Fruit fly (Drosophila melanogaster) whole organism, embryonic: ENCODE results near the gene Muc14A.
A peak's percentile ranks its signal among the peaks of the same experiment; 100 is the strongest.

Experiments used
- Antp ChIP-seq: fragments of 200-800 bp; sonication (Bioruptor generic); optimal IDR thresholded peaks from 3 replicates; lab custom pipeline; 2016; ENCODE audit warnings: missing biosample characterization, missing genetic modification characterization
- B-H2 ChIP-seq: fragments of 200-800 bp; sonication (Bioruptor generic); optimal IDR thresholded peaks from 2 replicates; lab custom pipeline; 2018; ENCODE audit warnings: missing biosample characterization, mild to moderate bottlenecking, missing genetic modification characterization
- Bgb ChIP-seq: fragments of 200-800 bp; sonication (Bioruptor generic); IDR thresholded peaks from 2 replicates; pipeline ENCODE4 v1.3.6; 2022; ENCODE audit warnings: missing biosample characterization, missing genetic modification characterization; ENCODE audit not compliant: partially characterized antibody
- Bteb2 ChIP-seq: fragments of 200-800 bp; sonication (Bioruptor generic); optimal IDR thresholded peaks from 2 replicates; lab custom pipeline; 2016; ENCODE audit warnings: missing biosample characterization, missing genetic modification characterization
- CG1024 ChIP-seq: fragments of 200-800 bp; sonication (Bioruptor generic); IDR thresholded peaks from 2 replicates; pipeline ENCODE4 v1.3.6; 2022; ENCODE audit warnings: missing biosample characterization, missing genetic modification characterization
- CG11456 ChIP-seq: fragments of 200-800 bp; sonication (Bioruptor generic); IDR thresholded peaks from 3 replicates; pipeline ENCODE4 v1.3.6; 2022; ENCODE audit warnings: missing biosample characterization, missing genetic modification characterization
- CG12299 ChIP-seq: fragments of 200-800 bp; sonication (Bioruptor generic); optimal IDR thresholded peaks from 2 replicates; lab custom pipeline; 2018; ENCODE audit warnings: missing biosample characterization, mild to moderate bottlenecking, missing genetic modification characterization
- CG14441 ChIP-seq: fragments of 200-800 bp; sonication (Bioruptor generic); IDR thresholded peaks from 2 replicates; pipeline ENCODE4 v1.3.6; 2022; ENCODE audit warnings: missing biosample characterization, missing genetic modification characterization
- CG15073 ChIP-seq: fragments of 200-800 bp; sonication (Bioruptor generic); optimal IDR thresholded peaks from 2 replicates; lab custom pipeline; 2016; ENCODE audit warnings: missing biosample characterization, missing genetic modification characterization
- CG15514 ChIP-seq: fragments of 200-800 bp; sonication (Bioruptor generic); optimal IDR thresholded peaks from 3 replicates; lab custom pipeline; 2017; ENCODE audit warnings: missing biosample characterization, missing genetic modification characterization, mild to moderate bottlenecking, moderate library complexity, missing genetic modification reagents
- CG15696 ChIP-seq: fragments of 200-800 bp; sonication (Bioruptor generic); optimal IDR thresholded peaks from 2 replicates; lab custom pipeline; 2019; ENCODE audit warnings: missing biosample characterization, mild to moderate bottlenecking, missing genetic modification characterization, moderate library complexity
- CG17328 ChIP-seq: fragments of 200-800 bp; sonication (Bioruptor generic); IDR thresholded peaks from 2 replicates; pipeline ENCODE4 v1.3.6; 2022; ENCODE audit warnings: missing biosample characterization, missing genetic modification characterization
- CG17361 ChIP-seq: fragments of 200-800 bp; sonication (Bioruptor generic); IDR thresholded peaks from 3 replicates; pipeline ENCODE4 v1.3.6; 2022; ENCODE audit warnings: missing biosample characterization, missing genetic modification characterization
- CG2120 ChIP-seq: fragments of 200-800 bp; sonication (Bioruptor generic); optimal IDR thresholded peaks from 3 replicates; lab custom pipeline; 2016; ENCODE audit warnings: missing biosample characterization, missing genetic modification characterization
- CG7839 ChIP-seq: fragments of 200-800 bp; sonication (Bioruptor generic); optimal IDR thresholded peaks from 3 replicates; lab custom pipeline; 2018; ENCODE audit warnings: missing biosample characterization, mild to moderate bottlenecking, missing genetic modification characterization, moderate library complexity
- CG9797 ChIP-seq: fragments of 200-800 bp; sonication (Bioruptor generic); optimal IDR thresholded peaks from 3 replicates; lab custom pipeline; 2018; ENCODE audit warnings: missing biosample characterization, mild to moderate bottlenecking, missing genetic modification characterization
- CG9817 ChIP-seq: fragments of 200-800 bp; sonication (Bioruptor generic); optimal IDR thresholded peaks from 2 replicates; lab custom pipeline; 2018; ENCODE audit warnings: missing biosample characterization, mild to moderate bottlenecking, missing genetic modification characterization, moderate library complexity
- Chrac-16 ChIP-seq: fragments of 200-800 bp; sonication (Bioruptor generic); optimal IDR thresholded peaks from 3 replicates; lab custom pipeline; 2016; ENCODE audit warnings: missing biosample characterization, missing genetic modification characterization
- Ets97D ChIP-seq: fragments of 200-800 bp; sonication (Bioruptor generic); optimal IDR thresholded peaks from 3 replicates; lab custom pipeline; 2016; ENCODE audit warnings: missing biosample characterization, missing genetic modification characterization
- Fer3 ChIP-seq: fragments of 200-800 bp; sonication (Bioruptor generic); optimal IDR thresholded peaks from 2 replicates; lab custom pipeline; 2018; ENCODE audit warnings: missing biosample characterization, mild to moderate bottlenecking, missing genetic modification characterization, moderate library complexity
- Gug ChIP-seq: fragments of 200-800 bp; sonication (Bioruptor generic); IDR thresholded peaks from 4 replicates; pipeline ENCODE4 v1.3.6; 2022; ENCODE audit warnings: missing biosample characterization, missing genetic modification characterization
- HLH3B ChIP-seq: fragments of 200-800 bp; sonication (Bioruptor generic); IDR thresholded peaks from 2 replicates; pipeline ENCODE4 v1.3.6; 2022; ENCODE audit warnings: missing biosample characterization, missing genetic modification characterization
- Hmr ChIP-seq: fragments of 200-800 bp; sonication (Bioruptor generic); optimal IDR thresholded peaks from 3 replicates; lab custom pipeline; 2017; ENCODE audit warnings: mild to moderate bottlenecking, missing biosample characterization, missing genetic modification reagents, missing genetic modification characterization
- Hr78 ChIP-seq, 2 experiments: fragments of 200-800 bp in 1 of 2; fragments of >200 bp in 1 of 2; sonication (Bioruptor generic) in 1 of 2; optimal IDR thresholded peaks; 2 replicates each; lab custom pipeline; 2017 to 2019; ENCODE audit warnings: missing biosample characterization in 2 of 2, missing genetic modification characterization in 2 of 2, mild to moderate bottlenecking in 1 of 2, moderate library complexity in 1 of 2
- Hsf ChIP-seq: fragments of 200-800 bp; sonication (Bioruptor generic); optimal IDR thresholded peaks from 3 replicates; lab custom pipeline; 2016; ENCODE audit warnings: missing biosample characterization, missing genetic modification characterization
- NC2β ChIP-seq: fragments of 200-800 bp; sonication (Bioruptor generic); optimal IDR thresholded peaks from 2 replicates; lab custom pipeline; 2016; ENCODE audit warnings: missing biosample characterization, missing genetic modification characterization
- NFAT ChIP-seq: fragments of 200-800 bp; sonication (Bioruptor generic); IDR thresholded peaks from 2 replicates; pipeline ENCODE4 v1.3.6; 2022; ENCODE audit warnings: missing biosample characterization, missing genetic modification characterization
- Oaz ChIP-seq: fragments of 200-800 bp; sonication (Bioruptor generic); IDR thresholded peaks from 2 replicates; pipeline ENCODE4 v1.3.6; 2022; ENCODE audit warnings: missing biosample characterization, missing genetic modification characterization
- Pdp1 ChIP-seq, 2 experiments: fragments of 200-800 bp; sonication (Bioruptor generic); optimal IDR thresholded peaks; 3 replicates each; lab custom pipeline; 2016; ENCODE audit warnings: missing biosample characterization in 2 of 2, missing genetic modification characterization in 2 of 2, mild to moderate bottlenecking in 1 of 2, moderate library complexity in 1 of 2
- Xbp1 ChIP-seq: fragments of 200-800 bp; sonication (Bioruptor generic); optimal IDR thresholded peaks from 3 replicates; lab custom pipeline; 2016; ENCODE audit warnings: missing biosample characterization, mild to moderate bottlenecking, missing genetic modification characterization
- ara ChIP-seq: fragments of 200-800 bp; sonication (Bioruptor generic); IDR thresholded peaks from 2 replicates; pipeline ENCODE4 v1.3.6; 2022; ENCODE audit warnings: missing biosample characterization, missing genetic modification characterization
- ato ChIP-seq: fragments of 200-800 bp; sonication (Bioruptor generic); IDR thresholded peaks from 2 replicates; pipeline ENCODE4 v1.3.6; 2022; ENCODE audit warnings: missing biosample characterization, missing genetic modification characterization; ENCODE audit not compliant: partially characterized antibody
- az2 ChIP-seq: fragments of 200-800 bp; sonication (Bioruptor generic); optimal IDR thresholded peaks from 3 replicates; lab custom pipeline; 2016; ENCODE audit warnings: missing biosample characterization, missing genetic modification characterization
- bab2 ChIP-seq: fragments of 200-800 bp; sonication (Bioruptor generic); optimal IDR thresholded peaks from 2 replicates; lab custom pipeline; 2016; ENCODE audit warnings: missing biosample characterization, missing genetic modification characterization
- danr ChIP-seq: fragments of 200-800 bp; sonication (Bioruptor generic); IDR thresholded peaks from 2 replicates; pipeline ENCODE4 v1.3.6; 2022; ENCODE audit warnings: missing biosample characterization, missing genetic modification characterization
- exex ChIP-seq: fragments of 200-800 bp; sonication (Bioruptor generic); optimal IDR thresholded peaks from 4 replicates; lab custom pipeline; 2018; ENCODE audit warnings: missing biosample characterization, mild to moderate bottlenecking, missing genetic modification characterization, moderate library complexity
- inv ChIP-seq: fragments of 200-800 bp; sonication (Bioruptor generic); IDR thresholded peaks from 2 replicates; pipeline ENCODE4 v1.3.6; 2022; ENCODE audit warnings: missing biosample characterization, missing genetic modification characterization; ENCODE audit not compliant: partially characterized antibody
- lmd ChIP-seq: fragments of 200-800 bp; sonication (Bioruptor generic); IDR thresholded peaks from 2 replicates; pipeline ENCODE4 v1.3.6; 2022; ENCODE audit warnings: missing biosample characterization, missing genetic modification characterization
- lov ChIP-seq, 2 experiments: fragments of 200-800 bp in 1 of 2; fragments of >200 bp in 1 of 2; sonication (Bioruptor generic) in 1 of 2; IDR thresholded peaks in 1 of 2; optimal IDR thresholded peaks in 1 of 2; 2 replicates in 1 of 2; 3 replicates in 1 of 2; pipeline versions ENCODE4 v1.3.6 to Lab custom; 2017 to 2022; ENCODE audit warnings: missing biosample characterization in 1 of 2, missing genetic modification characterization in 1 of 2
- mam ChIP-seq: fragments of 200-800 bp; sonication (Bioruptor generic); optimal IDR thresholded peaks from 3 replicates; lab custom pipeline; 2016; ENCODE audit warnings: missing biosample characterization, missing genetic modification characterization
- prd ChIP-seq, 3 experiments: fragments of >200 bp in 2 of 3; fragments of 200-800 bp in 1 of 3; sonication (Bioruptor generic) in 1 of 3; optimal IDR thresholded peaks in 2 of 3; IDR thresholded peaks in 1 of 3; 2 replicates in 2 of 3; 3 replicates in 1 of 3; pipeline versions ENCODE4 v1.3.6 to Lab custom; 2017 to 2022; ENCODE audit warnings: missing biosample characterization in 1 of 3, missing genetic modification characterization in 1 of 3
- pum ChIP-seq: fragments of 200-800 bp; sonication (Bioruptor generic); optimal IDR thresholded peaks from 2 replicates; lab custom pipeline; 2016; ENCODE audit warnings: missing biosample characterization, missing genetic modification characterization
- rib ChIP-seq: fragments of 200-800 bp; sonication (Bioruptor generic); IDR thresholded peaks from 2 replicates; pipeline ENCODE4 v1.3.6; 2022; ENCODE audit warnings: missing biosample characterization, missing genetic modification characterization
- sd ChIP-seq: fragments of 200-800 bp; sonication (Bioruptor generic); optimal IDR thresholded peaks from 3 replicates; lab custom pipeline; 2018; ENCODE audit warnings: missing biosample characterization, mild to moderate bottlenecking, missing genetic modification characterization, moderate library complexity
- shn ChIP-seq: fragments of 200-800 bp; sonication (Bioruptor generic); optimal IDR thresholded peaks from 3 replicates; lab custom pipeline; 2016; ENCODE audit warnings: missing biosample characterization, missing genetic modification characterization
- sim ChIP-seq: fragments of 200-800 bp; sonication (Bioruptor generic); IDR thresholded peaks from 2 replicates; pipeline ENCODE4 v1.3.6; 2022; ENCODE audit warnings: missing biosample characterization, missing genetic modification characterization
- tap ChIP-seq: fragments of 200-800 bp; optimal IDR thresholded peaks from 3 replicates; lab custom pipeline; 2019; ENCODE audit warnings: missing biosample characterization, mild to moderate bottlenecking, missing genetic modification characterization, moderate library complexity
- tin ChIP-seq: fragments of 200-800 bp; sonication (Bioruptor generic); optimal IDR thresholded peaks from 3 replicates; lab custom pipeline; 2016; ENCODE audit warnings: missing biosample characterization, missing genetic modification characterization
- tio ChIP-seq: fragments of 200-800 bp; sonication (Bioruptor generic); optimal IDR thresholded peaks from 2 replicates; lab custom pipeline; 2017; ENCODE audit warnings: missing biosample characterization, missing genetic modification characterization, inconsistent platforms

The Muc14A gene

DNA sequence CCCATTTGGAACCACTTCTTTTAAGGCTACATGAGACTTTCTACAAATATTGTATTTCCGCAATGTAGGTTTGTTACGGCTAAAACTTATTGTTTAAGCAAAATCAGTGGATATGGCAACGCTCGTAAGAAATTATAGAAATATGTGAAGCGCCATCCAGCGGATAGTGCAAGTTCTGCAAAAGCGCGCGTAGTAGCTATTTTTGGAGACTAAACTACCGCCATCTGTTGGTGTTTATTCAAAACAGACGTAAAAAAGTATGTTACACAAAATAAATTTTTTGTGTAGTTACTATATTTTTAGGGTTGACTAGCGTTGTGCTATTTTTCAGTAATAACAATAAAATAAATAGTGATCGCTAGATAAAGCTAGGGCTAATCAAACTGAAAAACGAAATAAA lies 96.8 kb downstream of the Muc14A start (continued):
- peak; percentile 66 for TF ChIP-seq bab2 (GFP tag; lab: Kevin White, UChicago)
- peak; percentile 54 to 62 for TF ChIP-seq Pdp1 (GFP tag; optimal IDR thresholded peaks at IDR 0.05; lab: Kevin White, UChicago)
- peak; percentile 15 for TF ChIP-seq CG9817
- peak; percentile 73 for TF ChIP-seq Antp (GFP tag; lab: Kevin White, UChicago)
- no peak for TF ChIP-seq lov (optimal IDR thresholded peaks at IDR 0.05; lab: Kevin White, UChicago)
- TF ChIP-seq lov (GFP tag; IDR thresholded peaks at IDR 0.05; lab: Robert Waterston, UW), result 0 out of 3 replicates have a peak, but pooled peaks have one; percentile 6
- TF ChIP-seq Hmr (GFP tag; lab: Kevin White, UChicago), result peak; percentile 14
- peak; percentile 14 for TF ChIP-seq Fer3 (tag; lab: Kevin White, UChicago)
- TF ChIP-seq CG1024 (GFP tag; lab: Robert Waterston, UW), result peak; percentile 45; the same call in 1 of the 2 replicates
- peak; percentile 33 for TF ChIP-seq exex (tag; lab: Kevin White, UChicago)
- peak; percentile 46 for TF ChIP-seq az2 (GFP tag; lab: Kevin White, UChicago)
- TF ChIP-seq Bteb2, result no peak
- peak; percentile 30 for TF ChIP-seq Ets97D
- TF ChIP-seq sim (GFP tag; lab: Robert Waterston, UW), result no peak
- 0 out of 2 replicates have a peak, but pooled peaks have one; percentile 15 for TF ChIP-seq danr (GFP tag; lab: Robert Waterston, UW)
- TF ChIP-seq Hsf (GFP tag; lab: Kevin White, UChicago), result peak; percentile 3
- no peak for TF ChIP-seq Hr78 (GFP tag; optimal IDR thresholded peaks at IDR 0.05; lab: Kevin White, UChicago)
- TF ChIP-seq Chrac-16, result peak; percentile 0
- TF ChIP-seq pum, result peak; percentile 54
- TF ChIP-seq CG15073 (GFP tag; lab: Kevin White, UChicago), result no peak
- TF ChIP-seq lmd (GFP tag; lab: Robert Waterston, UW), result peak; percentile 34; the same call in 1 of the 2 replicates
- TF ChIP-seq CG9797 (GFP tag; lab: Kevin White, UChicago), result no peak
- TF ChIP-seq tap (tag; lab: Kevin White, UChicago), result no peak
- peak; percentile 49; the same call in 1 of the 2 replicates for TF ChIP-seq Bgb (GFP tag; lab: Robert Waterston, UW)
- TF ChIP-seq inv (GFP tag; lab: Robert Waterston, UW), result no peak
- TF ChIP-seq rib (GFP tag; lab: Robert Waterston, UW), result 0 out of 2 replicates have a peak, but pooled peaks have one; percentile 18
- peak; percentile 37; the same call in 1 of the 4 replicates for TF ChIP-seq Gug (GFP tag; lab: Robert Waterston, UW)
- TF ChIP-seq CG17328 (GFP tag; lab: Robert Waterston, UW), result peak; percentile 5; the same call in 1 of the 2 replicates
- TF ChIP-seq mam (GFP tag; lab: Kevin White, UChicago), result peak; percentile 60
- peak; percentile 59 for TF ChIP-seq CG14441
- peak; percentile 63 for TF ChIP-seq Xbp1
- peak; percentile 94 for TF ChIP-seq CG11456 (GFP tag; lab: Robert Waterston, UW)
- TF ChIP-seq CG15514 (GFP tag; lab: Kevin White, UChicago), result peak; percentile 34
- peak; percentile 33 for TF ChIP-seq NC2β (GFP tag; lab: Kevin White, UChicago)
- TF ChIP-seq HLH3B (GFP tag; lab: Robert Waterston, UW), result 0 out of 2 replicates have a peak, but pooled peaks have one; percentile 22
- TF ChIP-seq NFAT (GFP tag; lab: Robert Waterston, UW), result peak; percentile 83
- 0 out of 2 replicates have a peak, but pooled peaks have one; percentile 20 for TF ChIP-seq ato
- TF ChIP-seq B-H2 (GFP tag; lab: Kevin White, UChicago), result peak; percentile 9
- 0 out of 2 replicates have a peak, but pooled peaks have one; percentile 29 for TF ChIP-seq Oaz (GFP tag; lab: Robert Waterston, UW)
- peak; percentile 35 for TF ChIP-seq CG7839 (tag; lab: Kevin White, UChicago)
- TF ChIP-seq tin, result peak; percentile 13
- TF ChIP-seq prd (optimal IDR thresholded peaks at IDR 0.05; lab: Kevin White, UChicago), result no peak
- TF ChIP-seq prd (GFP tag; IDR thresholded peaks at IDR 0.05; lab: Robert Waterston, UW), result peak; percentile 51; the same call in 2 of the 3 replicates
- no peak for TF ChIP-seq CG17361 (GFP tag; lab: Robert Waterston, UW)
- TF ChIP-seq ara, result peak; percentile 49
- TF ChIP-seq shn (GFP tag; lab: Kevin White, UChicago), result peak; percentile 6
- TF ChIP-seq CG2120, result peak; percentile 23
- peak; percentile 5 for TF ChIP-seq sd (tag; lab: Kevin White, UChicago)
- no peak for TF ChIP-seq CG12299 (tag; lab: Kevin White, UChicago)
- peak; percentile 26 for TF ChIP-seq CG15696 (tag; lab: Kevin White, UChicago)
- no peak for TF ChIP-seq tio (GFP tag; lab: Kevin White, UChicago)
